Fruit fly (Drosophila melanogaster) S2 (cell line): Measurements from ENCODE around the gene Pde1c.

Experiments used
- CG8478 ChIP-seq: fragments of >200 bp; optimal IDR thresholded peaks from 2 replicates; lab custom pipeline; 2018
- CTCF ChIP-seq, 2 experiments: fragments of >200 bp; optimal IDR thresholded peaks; 2 replicates each; lab custom pipeline; 2018

DNA sequence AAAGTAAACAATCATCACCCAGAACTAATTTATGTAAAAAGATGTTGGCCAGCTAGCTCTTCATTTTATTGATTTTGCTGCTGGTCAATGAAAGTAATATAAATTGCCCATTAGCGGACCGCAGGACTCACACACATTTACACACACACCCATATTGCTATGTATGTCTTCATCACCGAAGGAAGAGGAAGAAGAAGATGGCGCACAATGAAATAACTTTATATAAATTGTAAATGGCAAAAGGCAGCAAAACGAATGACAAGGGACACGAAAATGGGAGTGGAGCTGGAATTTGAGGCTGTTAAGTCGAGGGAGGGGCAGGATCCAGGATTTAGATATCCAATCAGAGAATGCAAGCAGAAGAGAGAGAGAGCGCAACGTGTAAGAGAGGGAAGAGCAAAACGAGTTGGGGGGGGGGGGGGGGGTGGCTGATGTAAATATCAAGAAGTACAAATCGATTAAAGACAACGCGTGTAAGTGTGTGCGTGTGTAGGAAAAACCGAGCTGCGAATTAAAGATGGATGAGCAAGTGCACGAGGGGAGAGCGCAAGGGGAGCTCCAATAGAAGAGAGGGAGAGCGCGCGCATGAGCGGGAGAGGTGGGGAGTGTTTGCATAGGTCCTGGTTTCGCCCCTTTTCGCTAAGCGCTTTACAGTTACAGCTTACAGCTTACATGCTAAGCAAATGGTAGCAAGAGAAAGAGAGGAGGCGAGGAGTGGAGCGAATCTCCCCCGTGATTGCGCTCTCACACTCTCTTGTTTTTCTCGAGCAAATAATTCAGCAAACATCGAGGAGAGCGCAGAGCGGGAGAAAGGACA lies 123.9 kb downstream of the Pde1c start:
- no peak for TF ChIP-seq CTCF (optimal IDR thresholded peaks at IDR 0.05; lab: Kevin White, UChicago)
- TF ChIP-seq CG8478 (lab: Kevin White, UChicago), result no peak
